Worm (Caenorhabditis elegans): ENCODE measurements around the gene R07E3.4.

The R07E3.4 gene

DNA sequence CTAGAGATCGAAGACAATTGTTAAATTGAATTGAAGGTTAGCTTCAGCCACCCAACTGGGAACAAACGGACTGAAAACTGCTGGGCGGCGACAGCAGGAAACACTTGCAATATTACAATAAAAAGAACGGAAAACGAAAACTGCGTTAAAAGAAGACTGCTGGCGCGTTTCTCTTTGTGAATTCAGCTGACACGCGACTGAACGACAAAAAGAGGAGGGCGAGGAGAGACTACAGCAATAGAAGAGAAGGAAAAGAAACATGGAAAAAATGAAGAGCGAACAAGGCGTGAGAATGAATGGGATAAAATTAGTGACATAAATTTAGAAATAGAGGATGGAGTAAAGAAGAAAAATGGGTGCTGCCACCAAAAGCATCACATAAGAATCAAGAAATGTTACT is 44.5 kb upstream of the R07E3.4 start (continued):
- TF ChIP-seq egrh-3 (GFP tag; IDR thresholded peaks at IDR 0.05) (no peak), C06A6.2 (GFP tag; conservative IDR thresholded peaks at IDR 0.05) (peak; percentile 70), rec-8 (tag; optimal IDR thresholded peaks at IDR 0.05) (no peak), chd-7 (tag; optimal IDR thresholded peaks at IDR 0.05) (peak; percentile 41), mel-28 (tag; optimal IDR thresholded peaks at IDR 0.05; ENCODE audit: borderline replicate concordance) (no peak), efl-1 (GFP tag; optimal IDR thresholded peaks at IDR 0.05) (no peak), tlf-1 (GFP tag; optimal IDR thresholded peaks at IDR 0.05) (peak; percentile 17), tbp1 (GFP tag; optimal IDR thresholded peaks at IDR 0.05) (no peak), F10E7.11 (tag; optimal IDR thresholded peaks at IDR 0.05) (no peak), C17E4.6 (GFP tag; IDR thresholded peaks at IDR 0.05) (no peak), lsy-27 (tag; optimal IDR thresholded peaks at IDR 0.05; ENCODE audit: borderline replicate concordance, insufficient read depth) (no peak), mcd-1 (GFP tag; IDR thresholded peaks at IDR 0.05) (peak; percentile 73), hmg-1.2 (GFP tag; IDR thresholded peaks at IDR 0.05) (peak; percentile 95), unc-62 (GFP tag; optimal IDR thresholded peaks at IDR 0.05) (no peak), nhr-120 (GFP tag; IDR thresholded peaks at IDR 0.05) (no peak), Y79H2A.3 (GFP tag; conservative IDR thresholded peaks at IDR 0.05) (no peak), B0336.3 (GFP tag; IDR thresholded peaks at IDR 0.05) (peak; percentile 54; the same call in 1 of the 2 replicates), ccch-3 (GFP tag; optimal IDR thresholded peaks at IDR 0.05) (no peak), rpc-1 (optimal IDR thresholded peaks at IDR 0.05) (no peak), rpc-1 (tag; optimal IDR thresholded peaks at IDR 0.05) (no peak), fkh-3 (tag; optimal IDR thresholded peaks at IDR 0.05) (no peak), ets-4 (GFP tag; optimal IDR thresholded peaks at IDR 0.05) (no peak), unc-130 (GFP tag; optimal IDR thresholded peaks at IDR 0.05) (no peak), lsl-1 (GFP tag; optimal IDR thresholded peaks at IDR 0.05) (no peak), cebp-1 (GFP tag; IDR thresholded peaks at IDR 0.05) (no peak), cebp-1 (tag; optimal IDR thresholded peaks at IDR 0.05) (peak; percentile 82), attf-5 (GFP tag; optimal IDR thresholded peaks at IDR 0.05) (peak; percentile 57), K11D2.4 (GFP tag; IDR thresholded peaks at IDR 0.05) (peak; percentile 42; the same call in 1 of the 2 replicates), lin-40 (tag; optimal IDR thresholded peaks at IDR 0.05) (peak; percentile 92), ztf-6 (GFP tag; IDR thresholded peaks at IDR 0.05) (no peak), somi-1 (GFP tag; optimal IDR thresholded peaks at IDR 0.05) (peak; percentile 33)

ce11 chrX:10376989-10377388 is 43.8 kb upstream of the R07E3.4 start:
- TF ChIP-seq ztf-6 (GFP tag; IDR thresholded peaks at IDR 0.05) (no peak), gei-17 (GFP tag; optimal IDR thresholded peaks at IDR 0.05) (no peak), nfya-1 (tag; optimal IDR thresholded peaks at IDR 0.05; ENCODE audit: borderline replicate concordance, insufficient read depth) (no peak), pbrm-1 (GFP tag; IDR thresholded peaks at IDR 0.05) (no peak), aptf-2 (GFP tag; conservative IDR thresholded peaks at IDR 0.05) (no peak), efl-1 (GFP tag; optimal IDR thresholded peaks at IDR 0.05) (no peak)

ce11 chrX:10373581-10373980 is 40.4 kb upstream of the R07E3.4 start:
- TF ChIP-seq mcd-1 (GFP tag; IDR thresholded peaks at IDR 0.05) (no peak), lin-40 (tag; optimal IDR thresholded peaks at IDR 0.05) (no peak), ZK185.1 (tag; optimal IDR thresholded peaks at IDR 0.05; ENCODE audit: poor library complexity, severe bottlenecking) (no peak), fkh-3 (tag; optimal IDR thresholded peaks at IDR 0.05) (no peak), madf-3 (GFP tag; IDR thresholded peaks at IDR 0.05) (0 out of 2 replicates have a peak, but pooled peaks have one; percentile 58), zfh-2 (GFP tag; conservative IDR thresholded peaks at IDR 0.05) (peak; percentile 77), hsf-1 (GFP tag; IDR thresholded peaks at IDR 0.05) (no peak), nfyb-1 (GFP tag; IDR thresholded peaks at IDR 0.05) (no peak)

Data from whole organism, young adult.